Worm (Caenorhabditis elegans): ENCODE measurements around the gene C29E4.11.

C29E4.11 gene

ce11 chrIII:7973201-7973767 is 15.4 kb upstream of the C29E4.11 start, which contains the start of the genes eef-1B.1 and aco-2 (continued):
- TF ChIP-seq vab-15 (tag; optimal IDR thresholded peaks at IDR 0.05) (peak; percentile 33), nhr-84 (tag; optimal IDR thresholded peaks at IDR 0.05) (no peak), C34B4.2 (tag; optimal IDR thresholded peaks at IDR 0.05) (no peak), lin-39 (tag; optimal IDR thresholded peaks at IDR 0.05) (peak; percentile 69), swsn-7 (tag; optimal IDR thresholded peaks at IDR 0.05) (peak; percentile 95), snpc-4 (tag; optimal IDR thresholded peaks at IDR 0.05) (peak; percentile 85), ces-1 (GFP tag; optimal IDR thresholded peaks at IDR 0.05) (no peak), zag-1 (tag; optimal IDR thresholded peaks at IDR 0.05) (peak; percentile 2), nhr-90 (tag; optimal IDR thresholded peaks at IDR 0.05; ENCODE audit: poor library complexity) (peak; percentile 95), unc-98 (GFP tag; IDR thresholded peaks at IDR 0.05) (no peak), hlh-17 (GFP tag; optimal IDR thresholded peaks at IDR 0.05; ENCODE audit: borderline replicate concordance) (no peak), sptf-1 (tag; optimal IDR thresholded peaks at IDR 0.05) (no peak), unc-62 (GFP tag; optimal IDR thresholded peaks at IDR 0.05) (no peak), snu-23 (GFP tag; optimal IDR thresholded peaks at IDR 0.05) (peak; percentile 97), xbp-1 (tag; optimal IDR thresholded peaks at IDR 0.05) (peak; percentile 92), rnt-1 (tag; optimal IDR thresholded peaks at IDR 0.05) (peak; percentile 95), Y116A8C.19 (tag; optimal IDR thresholded peaks at IDR 0.05; ENCODE audit: borderline replicate concordance) (no peak), pag-3 (tag; optimal IDR thresholded peaks at IDR 0.05; ENCODE audit: borderline replicate concordance, insufficient read depth) (no peak), hlh-4 (tag; optimal IDR thresholded peaks at IDR 0.05) (no peak), nhr-19 (GFP tag; conservative IDR thresholded peaks at IDR 0.05) (peak; percentile 96), lir-3 (tag; optimal IDR thresholded peaks at IDR 0.05; ENCODE audit: poor library complexity) (peak; percentile 63), ceh-82 (tag; optimal IDR thresholded peaks at IDR 0.05) (peak; percentile 88 to 95 (median 91)), C16A3.4 (tag; optimal IDR thresholded peaks at IDR 0.05) (peak; percentile 96), irx-1 (tag; optimal IDR thresholded peaks at IDR 0.05) (peak; percentile 78), mep-1 (tag; optimal IDR thresholded peaks at IDR 0.05) (peak; percentile 91), hpl-2 (GFP tag; optimal IDR thresholded peaks at IDR 0.05) (peak; percentile 74), mef-2 (tag; optimal IDR thresholded peaks at IDR 0.05) (peak; percentile 33), nhr-11 (tag; optimal IDR thresholded peaks at IDR 0.05) (peak; percentile 43), ceh-90 (tag; optimal IDR thresholded peaks at IDR 0.05) (no peak), alr-1 (tag; optimal IDR thresholded peaks at IDR 0.05; ENCODE audit: borderline replicate concordance) (no peak), nhr-28 (tag; optimal IDR thresholded peaks at IDR 0.05) (no peak), sox-4 (tag; optimal IDR thresholded peaks at IDR 0.05) (peak; percentile 70), lin-14 (GFP tag; optimal IDR thresholded peaks at IDR 0.05) (peak; percentile 95), F16B12.6 (tag; optimal IDR thresholded peaks at IDR 0.05) (peak; percentile 73), ztf-4 (tag; optimal IDR thresholded peaks at IDR 0.05) (peak; percentile 89), ets-5 (GFP tag; IDR thresholded peaks at IDR 0.05) (no peak), nhr-237 (tag; optimal IDR thresholded peaks at IDR 0.05) (peak; percentile 39), skn-1 (tag; optimal IDR thresholded peaks at IDR 0.05) (peak; percentile 90), dpl-1 (GFP tag; optimal IDR thresholded peaks at IDR 0.05) (peak; percentile 87 to 90 (median 88)), lin-13 (GFP tag; optimal IDR thresholded peaks at IDR 0.05) (peak; percentile 96)

- TF ChIP-seq efl-1 (optimal IDR thresholded peaks at IDR 0.05) = no peak
- no peak for TF ChIP-seq efl-1 (GFP tag; optimal IDR thresholded peaks at IDR 0.05 in 1 of 2)
- no peak for TF ChIP-seq dpl-1 (GFP tag; optimal IDR thresholded peaks at IDR 0.05)
- no peak for TF ChIP-seq tbx-2 (tag; optimal IDR thresholded peaks at IDR 0.05)
- no peak for TF ChIP-seq nhr-11 (tag; optimal IDR thresholded peaks at IDR 0.05)
- no peak for TF ChIP-seq nhr-28 (tag; optimal IDR thresholded peaks at IDR 0.05)
- TF ChIP-seq nhr-77 (tag; optimal IDR thresholded peaks at IDR 0.05) = no peak
- no peak for TF ChIP-seq sox-4 (tag; optimal IDR thresholded peaks at IDR 0.05)
- TF ChIP-seq lsy-2 (tag; optimal IDR thresholded peaks at IDR 0.05) = no peak
- no peak for TF ChIP-seq ceh-8 (GFP tag; optimal IDR thresholded peaks at IDR 0.05)
Observed at ce11 chrIII:7972687-7973086, 14.8 kb upstream of the C29E4.11 start.
